Worm (Caenorhabditis elegans): Measurements from ENCODE around the gene F54F12.2.

- TF ChIP-seq aly-2 (tag; optimal IDR thresholded peaks at IDR 0.05) (no peak), ama-1 (optimal IDR thresholded peaks at IDR 0.05) (no peak), pha-4 (tag; optimal IDR thresholded peaks at IDR 0.05) (no peak), ztf-11 (tag; optimal IDR thresholded peaks at IDR 0.05) (no peak), snpc-4 (tag; optimal IDR thresholded peaks at IDR 0.05) (no peak), skn-1 (tag; optimal IDR thresholded peaks at IDR 0.05) (no peak), nhr-28 (tag; optimal IDR thresholded peaks at IDR 0.05) (no peak), jun-1 (tag; optimal IDR thresholded peaks at IDR 0.05) (no peak), unc-39 (tag; optimal IDR thresholded peaks at IDR 0.05) (no peak), pqm-1 (tag; optimal IDR thresholded peaks at IDR 0.05) (no peak), unc-62 (GFP tag; optimal IDR thresholded peaks at IDR 0.05) (no peak), nhr-23 (tag; optimal IDR thresholded peaks at IDR 0.05) (no peak), mdl-1 (tag; optimal IDR thresholded peaks at IDR 0.05) (no peak)
These were observed 10.1 kb downstream of the F54F12.2 start for ce11 chrIII:13049956-13050355.

Data from whole organism, L3 larva.